Worm (Caenorhabditis elegans): Measurements from ENCODE around the gene ndg-4.

Gene ndg-4

ce11 chrIII:4439493-4439983, 27.6 kb downstream of the ndg-4 start, which contains the start of gene C28A5.2:
TSS of gene C28A5.2 (minus strand) at chrIII:4439543.
- no peak for TF ChIP-seq ceh-31 (tag; optimal IDR thresholded peaks at IDR 0.05)
- no peak for TF ChIP-seq pqm-1 (tag; optimal IDR thresholded peaks at IDR 0.05)
- TF ChIP-seq odd-2 (tag; optimal IDR thresholded peaks at IDR 0.05): no peak
- TF ChIP-seq ama-1 (optimal IDR thresholded peaks at IDR 0.05): no peak
- no peak for TF ChIP-seq fkh-10 (GFP tag; optimal IDR thresholded peaks at IDR 0.05)
- TF ChIP-seq ahr-1 (tag; optimal IDR thresholded peaks at IDR 0.05): no peak
- no peak for TF ChIP-seq che-1 (tag; optimal IDR thresholded peaks at IDR 0.05)
- no peak for TF ChIP-seq Y22D7AL.16 (tag; optimal IDR thresholded peaks at IDR 0.05)
- TF ChIP-seq hlh-15 (tag; optimal IDR thresholded peaks at IDR 0.05): no peak
- no peak for TF ChIP-seq pax-1 (tag; optimal IDR thresholded peaks at IDR 0.05)
- no peak for TF ChIP-seq gmeb-2 (tag; optimal IDR thresholded peaks at IDR 0.05)
- TF ChIP-seq fax-1 (tag; optimal IDR thresholded peaks at IDR 0.05): no peak

DNA sequence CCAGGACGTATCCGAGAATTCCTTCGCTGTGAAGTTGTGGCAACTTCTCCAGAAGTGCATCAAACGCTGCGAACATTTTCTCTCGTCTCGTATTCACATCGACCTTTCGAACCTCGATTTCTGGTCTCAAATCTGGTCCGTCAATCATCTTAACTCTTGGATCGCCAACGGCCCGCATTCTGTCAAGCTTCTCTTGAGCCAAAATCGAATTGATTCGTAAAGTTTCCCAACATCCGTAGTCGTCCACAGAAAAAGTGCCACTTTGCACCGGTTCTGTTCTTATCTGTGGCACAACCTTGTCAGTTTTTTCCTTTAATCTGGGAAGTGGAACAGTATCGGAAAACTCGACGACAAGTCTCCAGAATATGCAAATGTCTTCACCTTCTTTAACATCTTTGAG, 31.9 kb downstream of the ndg-4 start:
- TF ChIP-seq sdc-2 (tag; optimal IDR thresholded peaks at IDR 0.05) (no peak), lim-6 (tag; optimal IDR thresholded peaks at IDR 0.05) (no peak), ceh-6 (GFP tag; optimal IDR thresholded peaks at IDR 0.05) (no peak), ceh-19 (GFP tag; optimal IDR thresholded peaks at IDR 0.05) (no peak), ceh-24 (tag; optimal IDR thresholded peaks at IDR 0.05) (no peak), ceh-48 (tag; optimal IDR thresholded peaks at IDR 0.05) (no peak), tbx-2 (tag; optimal IDR thresholded peaks at IDR 0.05) (no peak)

- no peak for TF ChIP-seq syd-9 (tag; optimal IDR thresholded peaks at IDR 0.05)
- no peak for TF ChIP-seq sox-4 (tag; optimal IDR thresholded peaks at IDR 0.05)
- no peak for TF ChIP-seq ceh-2 (tag; optimal IDR thresholded peaks at IDR 0.05)
- no peak for TF ChIP-seq fkh-6 (tag; optimal IDR thresholded peaks at IDR 0.05)
- TF ChIP-seq Y22D7AL.16 (tag; optimal IDR thresholded peaks at IDR 0.05): no peak
- TF ChIP-seq ahr-1 (tag; optimal IDR thresholded peaks at IDR 0.05): no peak
- TF ChIP-seq hlh-30 (tag; optimal IDR thresholded peaks at IDR 0.05; ENCODE audit: insufficient read depth): no peak
- no peak for TF ChIP-seq C08G9.2 (tag; optimal IDR thresholded peaks at IDR 0.05)
- TF ChIP-seq ceh-30 (tag; optimal IDR thresholded peaks at IDR 0.05): no peak
- no peak for TF ChIP-seq ztf-16 (tag; optimal IDR thresholded peaks at IDR 0.05)
- TF ChIP-seq K09A11.1 (tag; optimal IDR thresholded peaks at IDR 0.05; ENCODE audit: insufficient read depth): no peak
- TF ChIP-seq unc-55 (GFP tag; optimal IDR thresholded peaks at IDR 0.05): no peak
- no peak for TF ChIP-seq pat-9 (tag; optimal IDR thresholded peaks at IDR 0.05)
- no peak for TF ChIP-seq sdc-2 (tag; optimal IDR thresholded peaks at IDR 0.05)
- TF ChIP-seq ceh-6 (GFP tag; optimal IDR thresholded peaks at IDR 0.05): no peak
- TF ChIP-seq unc-3 (GFP tag; conservative IDR thresholded peaks at IDR 0.05): no peak
- TF ChIP-seq unc-3 (tag; optimal IDR thresholded peaks at IDR 0.05): no peak
- no peak for TF ChIP-seq hlh-8 (tag; optimal IDR thresholded peaks at IDR 0.05)
- no peak for TF ChIP-seq sox-2 (GFP tag; IDR thresholded peaks at IDR 0.05)
- TF ChIP-seq unc-42 (tag; optimal IDR thresholded peaks at IDR 0.05): no peak
- no peak for TF ChIP-seq ceh-31 (tag; optimal IDR thresholded peaks at IDR 0.05)
Measured at ce11 chrIII:4434294-4434781, 32.8 kb downstream of the ndg-4 start, which contains the start of gene C28A5.1. TSS of gene C28A5.1 (minus strand) at chrIII:4434344.

ce11 chrIII:4429402-4429801, 37.8 kb downstream of the ndg-4 start, which contains the start of gene C28A5.6:
TSS of gene C28A5.6 (minus strand) at chrIII:4429502.
- TF ChIP-seq ets-4 (tag; optimal IDR thresholded peaks at IDR 0.05): no peak
- TF ChIP-seq che-1 (tag; optimal IDR thresholded peaks at IDR 0.05): no peak
- TF ChIP-seq hlh-30 (tag; optimal IDR thresholded peaks at IDR 0.05; ENCODE audit: insufficient read depth): no peak
- no peak for TF ChIP-seq C38D4.7 (GFP tag; optimal IDR thresholded peaks at IDR 0.05)
- TF ChIP-seq hlh-8 (tag; optimal IDR thresholded peaks at IDR 0.05): no peak
- TF ChIP-seq ttx-3 (tag; optimal IDR thresholded peaks at IDR 0.05): no peak
- no peak for TF ChIP-seq ahr-1 (tag; optimal IDR thresholded peaks at IDR 0.05)
- no peak for TF ChIP-seq ceh-48 (tag; optimal IDR thresholded peaks at IDR 0.05)
- TF ChIP-seq ceh-31 (tag; optimal IDR thresholded peaks at IDR 0.05): no peak
- TF ChIP-seq sox-2 (GFP tag; IDR thresholded peaks at IDR 0.05): no peak
- TF ChIP-seq rnt-1 (tag; optimal IDR thresholded peaks at IDR 0.05): no peak
- TF ChIP-seq pqm-1 (tag; optimal IDR thresholded peaks at IDR 0.05): no peak
- no peak for TF ChIP-seq nhr-11 (tag; optimal IDR thresholded peaks at IDR 0.05)
- no peak for TF ChIP-seq eyg-1 (tag; optimal IDR thresholded peaks at IDR 0.05)
- no peak for TF ChIP-seq odd-2 (tag; optimal IDR thresholded peaks at IDR 0.05)
- no peak for TF ChIP-seq fax-1 (tag; optimal IDR thresholded peaks at IDR 0.05)
